Fruit fly (Drosophila melanogaster) whole organism, prepupa: ENCODE measurements around the gene CG43116.

Experiments used
- CG15336 ChIP-seq: fragments of 200-800 bp; sonication (Bioruptor generic); IDR thresholded peaks from 2 replicates; pipeline ENCODE4 v1.3.6; 2022; ENCODE audit warnings: missing biosample characterization, missing genetic modification characterization
- net ChIP-seq: fragments of 200-800 bp; sonication (Bioruptor generic); optimal IDR thresholded peaks from 3 replicates; lab custom pipeline; 2016; ENCODE audit warnings: missing biosample characterization, missing genetic modification characterization

dm6 chr3R:26005619-26005977, 8.8 kb upstream of the CG43116 start:
- TF ChIP-seq CG15336 (GFP tag; lab: Robert Waterston, UW) (no peak), net (no peak)
